Fruit fly (Drosophila melanogaster): ENCODE measurements around the gene Unc-76.

The Unc-76 gene

DNA sequence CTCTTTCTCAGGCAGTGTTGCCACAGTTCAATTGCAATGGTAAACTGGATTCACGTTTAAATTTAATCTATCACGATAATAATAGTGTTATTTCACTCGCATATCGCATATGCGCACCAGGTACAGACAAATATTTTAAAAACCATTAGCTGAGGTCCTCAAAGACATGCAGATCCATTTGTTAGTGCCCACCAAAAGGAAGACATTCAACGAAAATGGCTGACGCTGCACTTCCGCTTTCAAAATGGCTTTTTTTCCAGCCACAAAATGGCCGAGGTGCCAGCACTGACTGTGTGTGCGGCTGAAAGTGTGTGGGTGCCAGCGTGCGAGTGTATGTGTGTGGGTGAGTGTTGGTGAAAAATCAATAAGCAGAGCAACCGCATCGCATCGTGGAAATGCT lies 19.3 kb upstream of the Unc-76 start (continued):
- TF ChIP-seq CG16815 (GFP tag; optimal IDR thresholded peaks at IDR 0.05), result no peak
- TF ChIP-seq PHDP (tag; optimal IDR thresholded peaks at IDR 0.05), result peak; percentile 37
- peak; percentile 31 for TF ChIP-seq HHEX (GFP tag; optimal IDR thresholded peaks at IDR 0.05)
- TF ChIP-seq CG13296 (GFP tag; optimal IDR thresholded peaks at IDR 0.05), result peak; percentile 43
- peak; percentile 35 for TF ChIP-seq CrebB (tag; optimal IDR thresholded peaks at IDR 0.05)
- TF ChIP-seq CG16779 (GFP tag; IDR thresholded peaks at IDR 0.05), result no peak
- peak; percentile 47 for TF ChIP-seq CG6813 (GFP tag; optimal IDR thresholded peaks at IDR 0.05)
- no peak for TF ChIP-seq vfl (GFP tag; optimal IDR thresholded peaks at IDR 0.05)
- TF ChIP-seq NfI (GFP tag; optimal IDR thresholded peaks at IDR 0.05), result peak; percentile 54
- no peak for TF ChIP-seq CG17612 (GFP tag; IDR thresholded peaks at IDR 0.05)
- TF ChIP-seq odd (GFP tag; optimal IDR thresholded peaks at IDR 0.05), result peak; percentile 57
- TF ChIP-seq CG5245 (GFP tag; optimal IDR thresholded peaks at IDR 0.05), result peak; percentile 20
- TF ChIP-seq Atf3 (GFP tag; optimal IDR thresholded peaks at IDR 0.05), result no peak
- TF ChIP-seq CG18262 (tag; optimal IDR thresholded peaks at IDR 0.05), result peak; percentile 48
- peak; percentile 48 for TF ChIP-seq Nf-YC (tag; optimal IDR thresholded peaks at IDR 0.05)
- no peak for TF ChIP-seq CG4404 (GFP tag; IDR thresholded peaks at IDR 0.05)
- no peak for TF ChIP-seq CG8478 (optimal IDR thresholded peaks at IDR 0.05)
- TF ChIP-seq CG10979 (tag; optimal IDR thresholded peaks at IDR 0.05), result peak; percentile 39
- TF ChIP-seq CG12104 (GFP tag; optimal IDR thresholded peaks at IDR 0.05), result peak; percentile 47
- TF ChIP-seq CG1233 (GFP tag; optimal IDR thresholded peaks at IDR 0.05), result peak; percentile 66
- no peak for TF ChIP-seq rib (GFP tag; IDR thresholded peaks at IDR 0.05)
- TF ChIP-seq CG17829 (tag; optimal IDR thresholded peaks at IDR 0.05), result peak; percentile 34
- TF ChIP-seq CG8388 (GFP tag; optimal IDR thresholded peaks at IDR 0.05), result peak; percentile 23
- peak; percentile 32; the same call in 1 of the 2 replicates for TF ChIP-seq Rfx (GFP tag; IDR thresholded peaks at IDR 0.05)
- no peak for TF ChIP-seq Rx (GFP tag; IDR thresholded peaks at IDR 0.05)
- no peak for TF ChIP-seq CG2889 (GFP tag; IDR thresholded peaks at IDR 0.05)
- TF ChIP-seq dmrt99B (tag; optimal IDR thresholded peaks at IDR 0.05), result peak; percentile 62
- peak; percentile 17 for TF ChIP-seq Jarid2 (GFP tag; optimal IDR thresholded peaks at IDR 0.05)
- TF ChIP-seq HLH3B (GFP tag; IDR thresholded peaks at IDR 0.05), result no peak
- TF ChIP-seq ATbp (GFP tag; optimal IDR thresholded peaks at IDR 0.05), result peak; percentile 44
- TF ChIP-seq CG9932 (GFP tag; IDR thresholded peaks at IDR 0.05), result no peak
- no peak for TF ChIP-seq Hr39 (optimal IDR thresholded peaks at IDR 0.05)
- TF ChIP-seq CG6683 (GFP tag; optimal IDR thresholded peaks at IDR 0.05), result peak; percentile 7
- TF ChIP-seq CG2875 (GFP tag; optimal IDR thresholded peaks at IDR 0.05), result no peak
- peak; percentile 17 for TF ChIP-seq CG4820 (GFP tag; optimal IDR thresholded peaks at IDR 0.05)
- peak; percentile 93 for TF ChIP-seq Ets65A (GFP tag)
- no peak for TF ChIP-seq D (optimal IDR thresholded peaks at IDR 0.05)
- peak; percentile 24 for TF ChIP-seq D (GFP tag; optimal IDR thresholded peaks at IDR 0.05)
- TF ChIP-seq HLHmδ (GFP tag; optimal IDR thresholded peaks at IDR 0.05), result peak; percentile 40
- TF ChIP-seq jing (GFP tag; optimal IDR thresholded peaks at IDR 0.05), result no peak
- no peak for TF ChIP-seq ssp (GFP tag; IDR thresholded peaks at IDR 0.05)
- TF ChIP-seq Doc3 (GFP tag; IDR thresholded peaks at IDR 0.05; ENCODE audit: partially characterized antibody), result no peak
- 0 out of 3 replicates have a peak, but pooled peaks have one; percentile 46 for TF ChIP-seq so (GFP tag; IDR thresholded peaks at IDR 0.05)
- TF ChIP-seq CG6854 (GFP tag; optimal IDR thresholded peaks at IDR 0.05), result peak; percentile 16
- peak; percentile 60 for TF ChIP-seq fd64A (GFP tag; optimal IDR thresholded peaks at IDR 0.05)
- TF ChIP-seq E2f2 (GFP tag; IDR thresholded peaks at IDR 0.05), result no peak
- TF ChIP-seq CG7987 (GFP tag; optimal IDR thresholded peaks at IDR 0.05), result peak; percentile 16
- no peak for TF ChIP-seq CG31224 (GFP tag; IDR thresholded peaks at IDR 0.05)
- peak; percentile 54 for TF ChIP-seq Asciz (GFP tag; optimal IDR thresholded peaks at IDR 0.05)
- no peak for TF ChIP-seq al (GFP tag; IDR thresholded peaks at IDR 0.05)
- TF ChIP-seq CG32772 (GFP tag; IDR thresholded peaks at IDR 0.05), result no peak
- TF ChIP-seq CG12299 (tag; optimal IDR thresholded peaks at IDR 0.05), result peak; percentile 21
